Worm (Caenorhabditis elegans): Measurements from ENCODE around the gene cyp-34A10.

DNA sequence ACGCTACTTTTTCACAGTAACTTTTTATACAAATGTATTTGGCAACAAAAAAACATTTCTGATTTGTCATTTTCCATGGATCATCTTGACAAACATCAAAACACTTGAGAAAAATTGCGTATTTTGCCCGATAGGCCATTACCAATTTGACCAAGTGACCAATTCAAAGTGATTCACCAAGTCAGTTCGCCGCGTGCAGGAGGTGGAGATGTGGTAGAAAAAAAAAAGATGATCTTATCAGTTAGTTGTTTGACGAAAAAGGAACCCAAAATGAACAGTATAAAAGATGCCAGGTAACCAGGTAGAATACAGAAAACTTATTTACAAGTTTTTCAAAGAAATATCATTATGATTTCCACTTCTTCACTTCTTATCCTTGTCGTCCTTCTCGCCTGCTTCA, 16.3 kb upstream of the cyp-34A10 start, which contains the start of gene nlp-27:
- TF ChIP-seq ztf-29 (GFP tag; IDR thresholded peaks at IDR 0.05) (no peak), T22C8.4 (GFP tag; IDR thresholded peaks at IDR 0.05) (no peak), klf-2 (GFP tag; conservative IDR thresholded peaks at IDR 0.05) (no peak), cog-1 (tag; optimal IDR thresholded peaks at IDR 0.05) (no peak), ztf-23 (GFP tag; IDR thresholded peaks at IDR 0.05) (no peak), tab-1 (GFP tag; IDR thresholded peaks at IDR 0.05) (no peak), flt-1 (GFP tag; IDR thresholded peaks at IDR 0.05) (no peak)
